Fruit fly (Drosophila melanogaster) whole organism, adult: ENCODE results near the gene Nek2.

ENCODE experiments used
- CG11617 ChIP-seq: fragments of 200-800 bp; sonication (Bioruptor generic); optimal IDR thresholded peaks from 2 replicates; lab custom pipeline; 2017; ENCODE audit warnings: mild to moderate bottlenecking, missing biosample characterization, missing genetic modification reagents, missing genetic modification characterization
- CG12768 ChIP-seq: fragments of 200-800 bp; sonication (Bioruptor generic); optimal IDR thresholded peaks from 2 replicates; lab custom pipeline; 2017; ENCODE audit warnings: missing biosample characterization, missing genetic modification characterization, mild to moderate bottlenecking, moderate library complexity, missing genetic modification reagents
- CG14711 ChIP-seq: fragments of 200-800 bp; sonication (Bioruptor generic); optimal IDR thresholded peaks from 2 replicates; lab custom pipeline; 2018; ENCODE audit warnings: missing biosample characterization, mild to moderate bottlenecking, missing genetic modification characterization, moderate library complexity
- CG1620 ChIP-seq: fragments of 200-800 bp; sonication (Bioruptor generic); optimal IDR thresholded peaks from 2 replicates; lab custom pipeline; 2016; ENCODE audit warnings: missing biosample characterization, missing genetic modification characterization
- CG33017 ChIP-seq: fragments of 200-800 bp; sonication (Bioruptor generic); optimal IDR thresholded peaks from 2 replicates; lab custom pipeline; 2018; ENCODE audit warnings: missing biosample characterization, mild to moderate bottlenecking, missing genetic modification characterization, moderate library complexity
- CG5204 ChIP-seq: fragments of 200-800 bp; sonication (Bioruptor generic); optimal IDR thresholded peaks from 2 replicates; lab custom pipeline; 2016; ENCODE audit warnings: missing biosample characterization, missing genetic modification characterization
- CG7045 ChIP-seq: fragments of 200-800 bp; sonication (Bioruptor generic); optimal IDR thresholded peaks from 2 replicates; lab custom pipeline; 2017; ENCODE audit warnings: missing biosample characterization, mild to moderate bottlenecking, missing genetic modification characterization
- CG7101 ChIP-seq: fragments of 200-800 bp; sonication (Bioruptor generic); optimal IDR thresholded peaks from 2 replicates; lab custom pipeline; 2018; ENCODE audit warnings: missing biosample characterization, mild to moderate bottlenecking, missing genetic modification characterization, moderate library complexity
- Clk ChIP-seq: fragments of 200-800 bp; sonication (Bioruptor generic); optimal IDR thresholded peaks from 2 replicates; lab custom pipeline; 2017; ENCODE audit warnings: missing biosample characterization, missing genetic modification characterization
- Crg-1 ChIP-seq: fragments of 200-800 bp; sonication (Bioruptor generic); optimal IDR thresholded peaks from 2 replicates; lab custom pipeline; 2016; ENCODE audit warnings: missing biosample characterization, missing genetic modification characterization
- Hr96 ChIP-seq: fragments of 200-800 bp; sonication (Bioruptor generic); optimal IDR thresholded peaks from 2 replicates; lab custom pipeline; 2016; ENCODE audit warnings: missing biosample characterization, missing genetic modification characterization
- Mnt ChIP-seq: fragments of 200-800 bp; sonication (Bioruptor generic); optimal IDR thresholded peaks from 2 replicates; lab custom pipeline; 2016; ENCODE audit warnings: missing biosample characterization, mild to moderate bottlenecking, missing genetic modification characterization
- bab1 ChIP-seq: fragments of 200-800 bp; sonication (Bioruptor generic); optimal IDR thresholded peaks from 3 replicates; lab custom pipeline; 2019; ENCODE audit warnings: missing biosample characterization, mild to moderate bottlenecking, missing genetic modification characterization, moderate library complexity
- cic ChIP-seq: fragments of 200-800 bp; sonication (Bioruptor generic); optimal IDR thresholded peaks from 2 replicates; lab custom pipeline; 2017; ENCODE audit warnings: missing biosample characterization, mild to moderate bottlenecking, missing genetic modification characterization, moderate library complexity
- cnc ChIP-seq, 2 experiments: fragments of >200 bp; optimal IDR thresholded peaks; 2 replicates each; lab custom pipeline; 2017
- kay ChIP-seq: fragments of 200-800 bp; sonication (Bioruptor generic); peaks from one replicate; lab custom pipeline; 2016; ENCODE audit warnings: missing biosample characterization, missing genetic modification characterization, borderline replicate concordance
- ovo ChIP-seq: fragments of 200-800 bp; sonication (Bioruptor generic); optimal IDR thresholded peaks from 2 replicates; lab custom pipeline; 2016; ENCODE audit warnings: missing biosample characterization, missing genetic modification characterization
- pad ChIP-seq: fragments of 200-800 bp; sonication (Bioruptor generic); optimal IDR thresholded peaks from 3 replicates; lab custom pipeline; 2017; ENCODE audit warnings: missing biosample characterization, missing genetic modification characterization, mild to moderate bottlenecking, moderate library complexity, missing genetic modification reagents
- tj ChIP-seq: fragments of 200-800 bp; sonication (Bioruptor generic); optimal IDR thresholded peaks from 3 replicates; lab custom pipeline; 2017; ENCODE audit warnings: missing biosample characterization, mild to moderate bottlenecking, missing genetic modification characterization, moderate library complexity
- toe ChIP-seq: fragments of 200-800 bp; sonication (Bioruptor generic); optimal IDR thresholded peaks from 2 replicates; lab custom pipeline; 2016; ENCODE audit warnings: missing biosample characterization, missing genetic modification characterization

Nek2 gene

DNA sequence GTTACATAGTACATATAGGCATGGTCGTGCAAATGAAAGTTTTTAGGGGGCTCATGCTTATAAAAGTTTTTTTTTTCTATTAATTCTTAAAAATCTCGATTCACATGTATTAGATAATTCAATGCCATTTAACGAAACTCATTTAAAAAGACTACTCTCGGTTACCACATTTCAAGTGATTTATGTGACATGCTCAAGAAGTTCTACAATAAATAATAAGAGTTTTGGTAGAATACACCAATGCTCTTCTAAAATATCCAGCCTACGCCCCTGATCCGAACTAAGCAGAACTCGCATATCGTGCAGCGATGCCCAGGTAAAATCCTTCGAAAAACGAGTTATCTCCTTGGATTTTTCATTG is 1.1 kb upstream of the Nek2 start:
- TF ChIP-seq CG1620 (GFP tag; lab: Kevin White, UChicago) (peak; percentile 17), tj (GFP tag; lab: Kevin White, UChicago) (no peak), CG7101 (tag; lab: Kevin White, UChicago) (peak; percentile 17), bab1 (GFP tag; lab: Kevin White, UChicago) (peak; percentile 18)

DNA sequence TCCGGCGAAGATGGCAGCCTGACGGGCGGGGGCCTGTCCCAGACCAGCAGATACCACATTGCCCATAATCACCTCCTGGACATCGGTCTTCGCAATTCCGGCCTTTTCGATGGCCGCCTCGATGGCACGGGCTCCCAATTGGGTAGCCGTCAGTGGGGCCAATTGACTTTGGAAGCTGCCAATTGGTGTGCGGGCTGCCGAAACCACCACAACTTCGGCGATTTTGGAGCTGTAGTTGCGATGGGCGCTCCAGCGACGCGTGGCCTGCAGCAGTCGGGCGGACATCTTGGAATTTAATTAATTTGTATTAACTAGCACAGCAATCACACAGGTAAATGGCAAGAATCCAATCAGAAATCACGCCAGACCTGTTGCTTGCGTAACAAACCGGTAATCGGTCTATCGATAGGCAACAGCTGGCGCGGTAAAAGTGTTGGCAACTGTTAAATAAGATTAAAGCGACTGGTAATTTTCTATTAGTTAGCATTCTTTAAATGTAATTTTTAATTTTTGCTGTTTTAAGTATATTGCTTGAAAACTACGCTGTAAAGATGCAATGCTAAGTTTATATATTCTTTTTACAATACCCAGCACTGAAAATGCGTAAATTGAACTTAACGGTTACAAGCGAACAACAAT is 2.9 kb downstream of the Nek2 start, which contains the start of gene Acat1:
Gene Acat1 (minus strand): TSS at position 400 of the 639 bp plus-strand sequence.
- TF ChIP-seq CG7101 (tag; lab: Kevin White, UChicago) = peak; percentile 84
- TF ChIP-seq CG11617 (GFP tag; lab: Kevin White, UChicago) = peak; percentile 69
- peak; percentile 66 for TF ChIP-seq Mnt
- TF ChIP-seq cnc (optimal IDR thresholded peaks at IDR 0.05; lab: Kevin White, UChicago) = no peak
- peak; percentile 73 for TF ChIP-seq Crg-1
- TF ChIP-seq toe (GFP tag; lab: Kevin White, UChicago) = peak; percentile 52
- peak; percentile 60 for TF ChIP-seq CG12768 (GFP tag; lab: Kevin White, UChicago)
- peak; percentile 38 for TF ChIP-seq CG7045 (GFP tag; lab: Kevin White, UChicago)
- peak; percentile 44 for TF ChIP-seq CG5204 (GFP tag; lab: Kevin White, UChicago)
- TF ChIP-seq CG33017 (tag; lab: Kevin White, UChicago) = peak; percentile 35
- peak; percentile 5 for TF ChIP-seq cic (GFP tag; lab: Kevin White, UChicago)
- peak; percentile 92 for TF ChIP-seq bab1 (GFP tag; lab: Kevin White, UChicago)
- peak; percentile 36 for TF ChIP-seq ovo (GFP tag; lab: Kevin White, UChicago)
- TF ChIP-seq tj (GFP tag; lab: Kevin White, UChicago) = peak; percentile 32
- TF ChIP-seq Clk (GFP tag; lab: Kevin White, UChicago) = no peak
- peak; percentile 66 for TF ChIP-seq Hr96 (GFP tag; lab: Kevin White, UChicago)
- peak; percentile 85 for TF ChIP-seq CG14711 (tag; lab: Kevin White, UChicago)
- TF ChIP-seq pad = peak; percentile 63
- TF ChIP-seq CG1620 (GFP tag; lab: Kevin White, UChicago) = peak; percentile 59
- no peak for TF ChIP-seq kay (GFP tag; lab: Kevin White, UChicago)

DNA sequence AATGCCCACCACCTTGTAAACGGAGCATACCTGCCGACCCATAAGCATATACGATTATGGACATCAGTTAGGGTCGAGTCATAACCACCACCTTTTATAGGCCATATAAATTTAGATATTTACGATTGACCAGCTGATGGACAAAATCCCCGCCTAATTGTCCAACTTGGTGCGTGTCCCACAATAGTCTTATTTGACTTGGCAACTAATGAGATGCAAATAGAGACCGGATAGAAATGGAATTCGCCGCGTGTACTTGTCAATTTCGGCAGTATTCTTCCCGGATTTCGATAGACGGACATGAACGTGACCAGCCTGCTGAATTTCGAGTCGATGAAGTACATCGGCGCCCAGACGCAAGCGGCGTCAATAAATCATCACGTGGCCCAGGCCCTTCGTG is 7.1 kb downstream of the Nek2 start, which contains the start of gene Ir7g:
Gene Ir7g (plus strand): TSS at position 301 of the 400 bp plus-strand sequence.
- TF ChIP-seq ovo (GFP tag; lab: Kevin White, UChicago) = no peak
- no peak for TF ChIP-seq CG7101 (tag; lab: Kevin White, UChicago)

DNA sequence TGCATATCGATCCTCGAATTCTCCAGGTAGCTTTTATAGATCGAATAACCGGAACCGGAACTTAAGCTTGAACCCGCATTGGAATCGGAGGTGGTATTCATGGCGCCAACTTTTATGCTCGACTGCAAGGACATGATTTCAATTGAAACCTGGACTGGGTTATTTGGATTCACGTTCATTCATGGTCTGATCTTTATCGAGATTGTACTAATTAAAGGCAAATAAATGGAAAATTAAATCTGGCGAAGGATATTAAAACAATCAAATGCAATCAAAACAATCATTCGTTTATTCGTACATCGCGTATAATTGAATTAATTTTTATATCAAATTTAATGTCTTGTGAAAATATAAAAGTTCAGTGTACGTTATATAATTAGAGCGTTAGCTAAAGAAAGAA is 7.5 kb downstream of the Nek2 start, which contains the start of gene Ir7f:
Gene Ir7f (minus strand): TSS at position 101 of the 400 bp plus-strand sequence.
- TF ChIP-seq CG7101 (tag; lab: Kevin White, UChicago) = no peak
- TF ChIP-seq Crg-1 = no peak
- no peak for TF ChIP-seq cic (GFP tag; lab: Kevin White, UChicago)
- no peak for TF ChIP-seq kay (GFP tag; lab: Kevin White, UChicago)
- no peak for TF ChIP-seq CG12768 (GFP tag; lab: Kevin White, UChicago)
- no peak for TF ChIP-seq pad
- no peak for TF ChIP-seq bab1 (GFP tag; lab: Kevin White, UChicago)
- no peak for TF ChIP-seq CG1620 (GFP tag; lab: Kevin White, UChicago)
- no peak for TF ChIP-seq Hr96 (GFP tag; lab: Kevin White, UChicago)
- TF ChIP-seq Clk (GFP tag; lab: Kevin White, UChicago) = no peak
- no peak for TF ChIP-seq tj (GFP tag; lab: Kevin White, UChicago)
- TF ChIP-seq CG5204 (GFP tag; lab: Kevin White, UChicago) = no peak
- TF ChIP-seq CG11617 (GFP tag; lab: Kevin White, UChicago) = no peak
- no peak for TF ChIP-seq cnc (optimal IDR thresholded peaks at IDR 0.05; lab: Kevin White, UChicago)
- no peak for TF ChIP-seq toe (GFP tag; lab: Kevin White, UChicago)

DNA sequence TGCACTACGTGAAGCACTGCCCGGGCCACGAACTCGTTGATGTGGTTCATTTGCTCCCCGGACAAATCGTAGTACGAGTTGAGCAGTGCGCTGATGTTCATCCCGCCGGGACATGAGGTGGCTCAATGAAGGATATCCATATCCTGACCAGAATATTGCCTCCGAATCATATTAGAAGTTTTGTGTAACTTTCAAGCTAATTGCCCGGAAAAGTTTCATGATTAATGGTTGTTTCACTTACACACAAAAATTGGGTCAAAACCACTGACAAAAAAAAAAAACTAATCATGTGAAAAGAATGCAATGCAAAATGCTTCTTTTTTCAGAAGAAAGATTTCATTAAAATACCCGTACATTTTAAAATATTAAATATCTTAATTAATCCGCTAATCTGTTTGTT is 9.9 kb downstream of the Nek2 start, which contains the start of gene Ir7e:
Gene Ir7e (minus strand): TSS at position 101 of the 400 bp plus-strand sequence.
- TF ChIP-seq ovo (GFP tag; lab: Kevin White, UChicago) (no peak), tj (GFP tag; lab: Kevin White, UChicago) (no peak), CG14711 (tag; lab: Kevin White, UChicago) (no peak), CG7101 (tag; lab: Kevin White, UChicago) (no peak), cic (GFP tag; lab: Kevin White, UChicago) (no peak)

DNA sequence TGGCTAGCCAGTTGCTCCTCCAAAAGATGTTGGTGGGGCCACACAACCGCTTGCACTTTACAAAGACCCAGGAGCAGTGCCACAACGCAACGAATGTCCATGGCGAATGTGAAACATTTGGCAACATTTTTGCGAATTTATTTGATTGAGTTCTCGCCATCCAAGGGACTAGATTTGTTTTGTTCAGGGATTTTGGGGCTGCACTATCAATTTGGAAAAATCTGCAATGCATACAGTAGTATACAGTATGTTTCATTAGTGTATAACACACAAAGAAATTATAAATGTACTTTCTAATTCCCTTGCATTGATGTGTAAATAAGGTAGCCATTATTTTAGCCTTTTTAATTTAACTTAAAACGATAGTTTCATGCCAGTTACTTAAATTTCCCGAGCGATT is 12.7 kb downstream of the Nek2 start, which contains the start of gene Ir7d:
Gene Ir7d (minus strand): TSS at position 101 of the 400 bp plus-strand sequence.
- TF ChIP-seq CG7045 (GFP tag; lab: Kevin White, UChicago) (no peak), tj (GFP tag; lab: Kevin White, UChicago) (no peak), cic (GFP tag; lab: Kevin White, UChicago) (no peak), Clk (GFP tag; lab: Kevin White, UChicago) (no peak), CG11617 (GFP tag; lab: Kevin White, UChicago) (no peak), cnc (optimal IDR thresholded peaks at IDR 0.05; lab: Kevin White, UChicago) (no peak)
